Fruit fly (Drosophila melanogaster): ENCODE measurements around the gene Ugt35B1.

DNA sequence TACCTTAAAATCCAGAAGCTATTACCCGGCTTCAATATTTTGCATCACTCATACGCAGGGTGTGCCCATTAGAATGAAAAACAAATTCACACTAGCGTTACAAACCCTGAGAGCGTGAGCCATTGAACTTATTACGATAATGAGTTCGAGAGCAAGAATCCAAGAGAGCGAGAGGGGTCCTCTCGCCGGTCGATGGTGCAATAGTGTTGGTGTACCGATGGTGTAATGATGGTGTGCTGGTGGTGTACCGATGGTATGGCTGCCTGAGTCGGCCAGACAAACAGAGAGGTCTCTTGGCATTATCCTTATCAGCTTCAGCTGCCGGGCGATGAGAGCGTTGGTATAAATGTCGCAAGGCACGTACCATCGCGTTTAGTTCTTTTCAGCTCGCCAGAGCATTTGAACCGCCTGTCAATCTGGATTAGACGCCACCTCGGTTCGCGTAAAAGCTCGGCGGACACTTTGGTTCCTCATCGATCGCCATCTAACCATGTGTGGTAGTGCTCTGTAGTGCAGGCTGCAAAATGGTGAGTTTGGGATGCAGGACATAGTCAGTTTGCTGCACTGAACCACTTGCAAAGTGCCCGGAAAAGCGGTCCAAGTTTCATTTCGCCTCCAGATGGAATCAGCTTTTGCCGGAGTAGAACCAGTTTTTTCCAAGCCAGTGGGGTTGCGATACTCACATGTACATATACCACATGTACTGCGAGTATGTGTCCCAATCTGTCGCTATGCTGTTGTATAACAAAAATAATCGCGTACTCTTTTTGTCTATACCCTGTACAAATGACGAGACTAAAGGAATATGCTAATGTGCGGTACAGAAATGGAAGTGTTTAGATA lies 30.2 kb upstream of the Ugt35B1 start:
- TF ChIP-seq Sin3A (optimal IDR thresholded peaks at IDR 0.05) (no peak), h (optimal IDR thresholded peaks at IDR 0.05) (no peak)
